Fruit fly (Drosophila melanogaster): ENCODE data around the gene Acp24A4.

DNA sequence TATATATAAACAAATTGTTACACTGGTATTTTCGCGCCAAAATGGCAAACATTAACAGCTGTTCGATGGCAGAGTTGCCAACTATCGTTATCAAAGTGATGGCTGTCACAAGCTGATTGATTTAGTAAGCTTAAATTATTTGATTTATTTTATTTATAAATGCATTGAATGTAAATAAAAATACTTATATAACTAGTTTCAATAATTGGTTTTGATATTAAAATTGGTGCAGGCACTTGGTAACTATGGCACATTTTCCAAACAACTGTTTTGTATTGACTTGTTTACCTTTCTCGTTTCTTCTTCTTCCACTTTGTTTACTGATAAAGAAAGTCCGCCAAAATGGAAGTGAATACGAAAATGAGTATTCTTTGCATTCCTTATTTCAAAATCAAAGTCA is 18.0 kb upstream of the Acp24A4 start, which contains the start of gene cutlet:
- TF ChIP-seq CTCF (optimal IDR thresholded peaks at IDR 0.05) (no peak), CG8478 (optimal IDR thresholded peaks at IDR 0.05) (no peak)

Data from S2 (cell line).